Fruit fly (Drosophila melanogaster) whole organism, prepupa: ENCODE results near the gene Girdin.

ENCODE experiments used
- CG15336 ChIP-seq: fragments of 200-800 bp; sonication (Bioruptor generic); IDR thresholded peaks from 2 replicates; pipeline ENCODE4 v1.3.6; 2022; ENCODE audit warnings: missing biosample characterization, missing genetic modification characterization
- CG1621 ChIP-seq: fragments of 200-800 bp; sonication (Bioruptor generic); optimal IDR thresholded peaks from 3 replicates; lab custom pipeline; 2018; ENCODE audit warnings: missing biosample characterization, mild to moderate bottlenecking, missing genetic modification characterization
- CG31627 ChIP-seq: fragments of 200-800 bp; sonication (Bioruptor generic); optimal IDR thresholded peaks from 3 replicates; lab custom pipeline; 2016; ENCODE audit warnings: missing biosample characterization, missing genetic modification characterization
- CG3919 ChIP-seq: fragments of 200-800 bp; sonication (Bioruptor generic); optimal IDR thresholded peaks from 3 replicates; lab custom pipeline; 2016; ENCODE audit warnings: missing biosample characterization, missing genetic modification characterization
- CG4318 ChIP-seq: fragments of 200-800 bp; sonication (Bioruptor generic); optimal IDR thresholded peaks from 3 replicates; lab custom pipeline; 2017; ENCODE audit warnings: missing biosample characterization, mild to moderate bottlenecking, missing genetic modification characterization
- CG6276 ChIP-seq: fragments of 200-800 bp; sonication (Bioruptor generic); optimal IDR thresholded peaks from 2 replicates; lab custom pipeline; 2017; ENCODE audit warnings: missing biosample characterization, mild to moderate bottlenecking, missing genetic modification characterization
- CG6854 ChIP-seq: fragments of 200-800 bp; sonication (Bioruptor generic); optimal IDR thresholded peaks from 2 replicates; lab custom pipeline; 2017; ENCODE audit warnings: missing biosample characterization, mild to moderate bottlenecking, missing genetic modification characterization
- CG7368 ChIP-seq: fragments of 200-800 bp; sonication (Bioruptor generic); optimal IDR thresholded peaks from 3 replicates; lab custom pipeline; 2016; ENCODE audit warnings: missing biosample characterization, missing genetic modification characterization
- Eip78C ChIP-seq: fragments of 200-800 bp; sonication (Bioruptor generic); peaks from one replicate; lab custom pipeline; 2016; ENCODE audit warnings: missing biosample characterization, missing genetic modification characterization
- Eip93F ChIP-seq: fragments of 200-800 bp; sonication (Bioruptor generic); optimal IDR thresholded peaks from 2 replicates; lab custom pipeline; 2016; ENCODE audit warnings: missing biosample characterization, mild to moderate bottlenecking, missing genetic modification characterization
- Ets21C ChIP-seq: fragments of 200-800 bp; sonication (Bioruptor generic); optimal IDR thresholded peaks from 3 replicates; lab custom pipeline; 2016; ENCODE audit warnings: missing biosample characterization, missing genetic modification characterization
- Ets96B ChIP-seq: fragments of 200-800 bp; optimal IDR thresholded peaks from 2 replicates; lab custom pipeline; 2019; ENCODE audit warnings: missing biosample characterization, mild to moderate bottlenecking, missing genetic modification characterization, moderate library complexity
- Gug ChIP-seq: fragments of 200-800 bp; sonication (Bioruptor generic); IDR thresholded peaks from 2 replicates; pipeline ENCODE4 v1.3.6; 2022; ENCODE audit warnings: missing biosample characterization, missing genetic modification characterization
- Hr39 ChIP-seq: fragments of 200-800 bp; sonication (Bioruptor generic); optimal IDR thresholded peaks from 2 replicates; lab custom pipeline; 2016; ENCODE audit warnings: missing biosample characterization, missing genetic modification characterization
- Hr4 ChIP-seq: fragments of 200-800 bp; sonication (Bioruptor generic); optimal IDR thresholded peaks from 3 replicates; lab custom pipeline; 2016; ENCODE audit warnings: missing biosample characterization, missing genetic modification characterization
- Sox14 ChIP-seq: fragments of 200-800 bp; sonication (Bioruptor generic); optimal IDR thresholded peaks from 3 replicates; lab custom pipeline; 2016; ENCODE audit warnings: missing biosample characterization, missing genetic modification characterization
- acj6 ChIP-seq: fragments of 200-800 bp; sonication (Bioruptor generic); optimal IDR thresholded peaks from 3 replicates; lab custom pipeline; 2016; ENCODE audit warnings: missing biosample characterization, missing genetic modification characterization
- cyc ChIP-seq: fragments of 200-800 bp; sonication (Bioruptor generic); optimal IDR thresholded peaks from 3 replicates; lab custom pipeline; 2016; ENCODE audit warnings: missing biosample characterization, missing genetic modification characterization
- dac ChIP-seq: fragments of 200-800 bp; sonication (Bioruptor generic); optimal IDR thresholded peaks from 2 replicates; lab custom pipeline; 2017; ENCODE audit warnings: missing biosample characterization, mild to moderate bottlenecking, missing genetic modification characterization
- fd85E ChIP-seq: fragments of 200-800 bp; sonication (Bioruptor generic); optimal IDR thresholded peaks from 3 replicates; lab custom pipeline; 2016; ENCODE audit warnings: missing biosample characterization, missing genetic modification characterization
- fkh ChIP-seq: fragments of 200-800 bp; sonication (Bioruptor generic); optimal IDR thresholded peaks from 3 replicates; lab custom pipeline; 2017; ENCODE audit warnings: missing biosample characterization, mild to moderate bottlenecking, missing genetic modification characterization, moderate library complexity
- lz ChIP-seq: fragments of 200-800 bp; sonication (Bioruptor generic); optimal IDR thresholded peaks from 3 replicates; lab custom pipeline; 2016; ENCODE audit warnings: missing biosample characterization, missing genetic modification characterization
- net ChIP-seq: fragments of 200-800 bp; sonication (Bioruptor generic); optimal IDR thresholded peaks from 3 replicates; lab custom pipeline; 2016; ENCODE audit warnings: missing biosample characterization, missing genetic modification characterization
- pdm3 ChIP-seq: fragments of 200-800 bp; sonication (Bioruptor generic); optimal IDR thresholded peaks from 3 replicates; lab custom pipeline; 2016; ENCODE audit warnings: missing biosample characterization, missing genetic modification characterization
- salr ChIP-seq, 2 experiments: fragments of 200-800 bp; sonication (Bioruptor generic); optimal IDR thresholded peaks; 3 replicates each; lab custom pipeline; 2016 to 2018; ENCODE audit warnings: missing biosample characterization in 2 of 2, missing genetic modification characterization in 2 of 2, mild to moderate bottlenecking in 1 of 2
- ss ChIP-seq, 2 experiments: fragments of 200-800 bp; sonication (Bioruptor generic); optimal IDR thresholded peaks; 2 replicates in 1 of 2; 3 replicates in 1 of 2; lab custom pipeline; 2017 to 2018; ENCODE audit warnings: mild to moderate bottlenecking in 2 of 2, missing biosample characterization in 2 of 2, missing genetic modification characterization in 2 of 2, moderate library complexity in 1 of 2

The Girdin gene

DNA sequence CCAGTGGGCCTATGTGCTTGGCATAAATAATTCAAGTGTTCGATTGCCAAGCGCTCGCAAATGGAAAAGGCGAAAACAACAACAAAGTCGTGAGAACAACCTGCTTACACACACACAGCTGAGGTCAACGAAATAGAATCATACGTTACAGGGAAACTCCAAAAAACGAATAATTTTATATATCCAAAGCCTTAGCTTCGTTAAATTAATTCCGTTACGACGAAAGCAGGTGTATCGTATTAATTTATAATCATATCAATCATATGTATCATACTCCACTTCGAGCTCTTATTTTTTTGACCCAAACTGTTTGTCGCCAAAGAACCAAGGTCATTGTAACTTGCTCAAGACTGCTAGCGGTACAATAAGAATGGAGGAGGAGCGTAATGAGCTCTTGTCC lies 744 bp downstream of the Girdin start (continued):
- peak; percentile 98 for TF ChIP-seq Eip78C (GFP tag; lab: Kevin White, UChicago)
- peak; percentile 67 for TF ChIP-seq fd85E (GFP tag; lab: Kevin White, UChicago)
- TF ChIP-seq Eip93F (GFP tag; lab: Kevin White, UChicago) = peak; percentile 86
- peak; percentile 93 for TF ChIP-seq Sox14 (GFP tag; lab: Kevin White, UChicago)
- TF ChIP-seq pdm3 (GFP tag; lab: Kevin White, UChicago) = peak; percentile 90
- peak in 1 of 2 experiments; percentile 84 for TF ChIP-seq salr (GFP tag; optimal IDR thresholded peaks at IDR 0.05; lab: Kevin White, UChicago)
- TF ChIP-seq cyc (GFP tag; lab: Kevin White, UChicago) = peak; percentile 93
- peak; percentile 88 for TF ChIP-seq CG15336 (GFP tag; lab: Robert Waterston, UW)

DNA sequence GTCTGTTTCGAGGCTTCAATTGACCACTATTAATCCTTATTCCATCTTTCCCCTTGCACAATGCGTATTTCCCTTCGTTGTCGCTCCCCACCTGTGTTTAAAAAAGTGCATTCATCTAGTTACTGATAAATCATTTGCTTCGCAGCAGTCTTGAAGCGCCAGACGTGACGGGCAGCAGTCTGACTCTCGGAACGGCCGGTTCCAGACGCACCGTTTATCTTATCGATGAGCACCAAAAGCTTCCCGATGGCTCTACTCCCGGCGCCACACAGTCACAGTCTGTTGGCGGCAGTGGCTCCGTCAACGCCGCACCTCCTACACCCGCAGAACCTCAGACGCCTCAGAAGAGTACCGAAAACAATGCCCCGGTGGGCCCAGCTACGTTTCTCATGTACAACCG lies 5.4 kb downstream of the Girdin start, which contains the start of gene CG42494:
Gene CG42494, plus strand, starts transcription at position 301 of the 400 bp plus-strand sequence.
- TF ChIP-seq Hr39 (GFP tag; lab: Kevin White, UChicago) = no peak
- TF ChIP-seq ss (GFP tag; optimal IDR thresholded peaks at IDR 0.05; lab: Kevin White, UChicago) = no peak
- no peak for TF ChIP-seq Gug (GFP tag; lab: Robert Waterston, UW)

DNA sequence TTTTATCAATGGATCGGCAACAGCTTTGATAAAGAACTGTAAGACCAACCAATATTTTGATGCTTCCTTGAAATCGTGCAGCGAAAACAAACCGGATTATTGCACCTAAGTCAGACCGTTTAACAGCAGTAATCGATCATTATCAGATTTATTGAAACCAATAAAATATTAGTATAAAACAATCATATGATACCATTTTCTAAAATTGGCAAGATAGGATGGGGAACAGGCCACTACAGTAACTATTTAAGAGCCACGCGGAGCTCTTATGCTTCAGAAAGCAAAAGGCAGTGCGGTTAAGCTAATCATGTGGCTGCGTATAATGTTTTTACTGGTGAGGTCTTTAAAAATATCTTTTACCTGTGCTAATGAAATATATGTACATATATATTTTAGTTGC lies 7.6 kb downstream of the Girdin start, which contains the start of gene CG32284:
Gene CG32284, plus strand, starts transcription at position 301 of the 400 bp plus-strand sequence.
- TF ChIP-seq CG31627 (GFP tag; lab: Kevin White, UChicago) (no peak), pdm3 (GFP tag; lab: Kevin White, UChicago) (no peak), net (GFP tag; lab: Kevin White, UChicago) (no peak), acj6 (GFP tag; lab: Kevin White, UChicago) (no peak), CG15336 (GFP tag; lab: Robert Waterston, UW) (no peak)

DNA sequence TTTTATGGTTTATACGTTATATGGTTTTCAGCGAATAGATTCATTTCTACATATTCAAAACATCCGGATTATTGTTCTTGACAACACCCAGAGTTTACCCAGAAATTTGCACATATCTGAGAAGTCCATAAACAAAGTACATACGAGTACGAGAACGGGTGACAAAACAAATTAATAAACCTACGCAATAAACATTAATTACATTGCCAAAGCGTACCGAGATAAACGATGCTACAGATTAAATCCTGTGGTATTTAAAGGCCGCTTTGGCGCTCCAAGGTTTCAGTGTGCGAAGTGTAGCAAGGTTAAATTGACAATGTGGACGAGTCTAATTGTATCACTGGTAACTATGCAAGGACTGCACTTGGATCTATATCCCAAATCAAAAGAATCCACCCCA lies 8.5 kb downstream of the Girdin start, which contains the start of gene CG14957:
Gene CG14957, plus strand, starts transcription at position 301 of the 400 bp plus-strand sequence.
- TF ChIP-seq CG6854 (GFP tag; lab: Kevin White, UChicago) = peak; percentile 0
- no peak for TF ChIP-seq fkh (GFP tag; lab: Kevin White, UChicago)

DNA sequence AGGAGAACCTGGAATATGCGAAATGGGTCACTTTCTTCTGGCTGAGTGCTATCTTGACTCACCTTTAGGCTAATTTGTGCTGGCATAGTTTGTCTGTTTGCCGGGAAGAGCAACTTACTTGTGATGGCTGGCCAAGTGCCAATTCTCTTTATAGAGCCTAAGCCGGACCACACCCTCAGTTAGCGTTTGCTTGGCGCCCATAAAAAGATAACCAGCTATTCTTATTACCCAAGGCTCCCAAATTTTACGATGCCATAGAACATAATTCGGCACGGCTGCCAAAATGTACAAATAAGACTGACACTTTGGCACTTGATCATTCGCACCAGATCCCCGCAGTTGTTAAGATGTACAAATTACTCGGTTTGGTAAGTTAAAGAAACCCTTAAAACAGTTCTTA lies 10.9 kb downstream of the Girdin start, which contains the start of the genes CG42525 and CG14958:
Gene CG42525, minus strand, starts transcription at position 101 of the 400 bp plus-strand sequence.
Gene CG14958, plus strand, starts transcription at position 332 of the 400 bp plus-strand sequence.
- TF ChIP-seq Hr39 (GFP tag; lab: Kevin White, UChicago) (no peak), CG7368 (GFP tag; lab: Kevin White, UChicago) (no peak), pdm3 (GFP tag; lab: Kevin White, UChicago) (no peak), CG6276 (GFP tag; lab: Kevin White, UChicago) (no peak), Ets96B (tag; lab: Kevin White, UChicago) (no peak), dac (GFP tag; lab: Kevin White, UChicago) (no peak), CG1621 (tag; lab: Kevin White, UChicago) (no peak), Hr4 (GFP tag; lab: Kevin White, UChicago) (no peak), Gug (GFP tag; lab: Robert Waterston, UW) (no peak), ss (GFP tag; optimal IDR thresholded peaks at IDR 0.05; lab: Kevin White, UChicago) (no peak), CG4318 (GFP tag; lab: Kevin White, UChicago) (no peak), CG3919 (GFP tag; lab: Kevin White, UChicago) (no peak), salr (GFP tag; optimal IDR thresholded peaks at IDR 0.05; lab: Kevin White, UChicago) (no peak), lz (GFP tag; lab: Kevin White, UChicago) (no peak)

DNA sequence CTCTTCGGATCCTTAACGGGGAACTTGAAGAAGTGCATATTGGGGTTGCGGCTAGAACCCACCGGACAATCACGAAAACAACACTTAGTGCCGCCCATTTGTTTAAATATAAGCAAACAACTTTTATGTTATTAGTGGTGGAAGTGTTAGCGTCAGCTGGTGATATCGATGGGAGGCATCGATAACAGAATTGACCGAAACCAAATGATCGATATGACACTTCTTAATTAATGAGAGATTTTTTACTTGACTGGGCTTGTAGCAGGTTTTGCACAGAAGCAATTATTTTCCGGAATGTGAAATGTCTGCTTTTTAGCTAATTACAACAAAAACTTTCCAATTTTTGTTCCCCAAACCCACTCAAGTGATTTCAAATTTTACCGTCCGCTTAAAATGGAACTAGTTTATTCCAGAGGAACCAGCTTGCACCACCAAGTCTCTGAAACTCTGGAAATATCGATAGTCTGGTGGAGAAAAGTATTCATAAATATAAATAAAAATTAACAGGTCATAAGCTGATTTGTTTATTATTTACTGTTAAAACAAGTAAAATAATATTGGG lies 13.7 kb downstream of the Girdin start, which contains the start of gene CG14965:
Gene CG14965, minus strand, starts transcription at position 159 of the 562 bp plus-strand sequence.
- no peak for TF ChIP-seq CG31627 (GFP tag; lab: Kevin White, UChicago)
- TF ChIP-seq Ets21C (GFP tag; lab: Kevin White, UChicago) = no peak
- peak; percentile 85 for TF ChIP-seq fkh (GFP tag; lab: Kevin White, UChicago)
- TF ChIP-seq, all 60 proteins: peak for 1
